Fruit fly (Drosophila melanogaster) whole organism, prepupa: ENCODE results near the gene Mgat4a.

Source experiments
- CG10631 ChIP-seq: fragments of 200-800 bp; sonication (Bioruptor generic); optimal IDR thresholded peaks from 2 replicates; lab custom pipeline; 2016; ENCODE audit warnings: missing biosample characterization, missing genetic modification characterization
- CG10669 ChIP-seq: fragments of 200-800 bp; sonication (Bioruptor generic); optimal IDR thresholded peaks from 3 replicates; lab custom pipeline; 2018; ENCODE audit warnings: missing biosample characterization, mild to moderate bottlenecking, missing genetic modification characterization, moderate library complexity
- CG11294 ChIP-seq: fragments of 200-800 bp; sonication (Bioruptor generic); IDR thresholded peaks from 2 replicates; pipeline ENCODE4 v1.3.6; 2022; ENCODE audit warnings: missing biosample characterization, missing genetic modification characterization
- CG11762 ChIP-seq: fragments of 200-800 bp; sonication (Bioruptor generic); optimal IDR thresholded peaks from 3 replicates; lab custom pipeline; 2016; ENCODE audit warnings: missing biosample characterization, missing genetic modification characterization; ENCODE audit not compliant: insufficient read depth
- CG15336 ChIP-seq: fragments of 200-800 bp; sonication (Bioruptor generic); IDR thresholded peaks from 2 replicates; pipeline ENCODE4 v1.3.6; 2022; ENCODE audit warnings: missing biosample characterization, missing genetic modification characterization
- CG1621 ChIP-seq: fragments of 200-800 bp; sonication (Bioruptor generic); optimal IDR thresholded peaks from 3 replicates; lab custom pipeline; 2018; ENCODE audit warnings: missing biosample characterization, mild to moderate bottlenecking, missing genetic modification characterization
- CG16779 ChIP-seq: fragments of 200-800 bp; sonication (Bioruptor generic); optimal IDR thresholded peaks from 3 replicates; lab custom pipeline; 2017; ENCODE audit warnings: missing biosample characterization, mild to moderate bottlenecking, missing genetic modification characterization
- CG3032 ChIP-seq: fragments of 200-800 bp; optimal IDR thresholded peaks from 2 replicates; lab custom pipeline; 2019; ENCODE audit warnings: missing biosample characterization, mild to moderate bottlenecking, missing genetic modification characterization, moderate library complexity
- CG31627 ChIP-seq: fragments of 200-800 bp; sonication (Bioruptor generic); optimal IDR thresholded peaks from 3 replicates; lab custom pipeline; 2016; ENCODE audit warnings: missing biosample characterization, missing genetic modification characterization
- CG32006 ChIP-seq: fragments of 200-800 bp; sonication (Bioruptor generic); optimal IDR thresholded peaks from 3 replicates; lab custom pipeline; 2017; ENCODE audit warnings: missing biosample characterization, mild to moderate bottlenecking, missing genetic modification characterization
- CG3919 ChIP-seq: fragments of 200-800 bp; sonication (Bioruptor generic); optimal IDR thresholded peaks from 3 replicates; lab custom pipeline; 2016; ENCODE audit warnings: missing biosample characterization, missing genetic modification characterization
- CG4318 ChIP-seq: fragments of 200-800 bp; sonication (Bioruptor generic); optimal IDR thresholded peaks from 3 replicates; lab custom pipeline; 2017; ENCODE audit warnings: missing biosample characterization, mild to moderate bottlenecking, missing genetic modification characterization
- CG6163 ChIP-seq: fragments of 200-800 bp; sonication (Bioruptor generic); IDR thresholded peaks from 3 replicates; pipeline ENCODE4 v1.3.6; 2022; ENCODE audit warnings: missing biosample characterization, missing genetic modification characterization
- CG6276 ChIP-seq: fragments of 200-800 bp; sonication (Bioruptor generic); optimal IDR thresholded peaks from 2 replicates; lab custom pipeline; 2017; ENCODE audit warnings: missing biosample characterization, mild to moderate bottlenecking, missing genetic modification characterization
- CG6854 ChIP-seq: fragments of 200-800 bp; sonication (Bioruptor generic); optimal IDR thresholded peaks from 2 replicates; lab custom pipeline; 2017; ENCODE audit warnings: missing biosample characterization, mild to moderate bottlenecking, missing genetic modification characterization
- CG7368 ChIP-seq: fragments of 200-800 bp; sonication (Bioruptor generic); optimal IDR thresholded peaks from 3 replicates; lab custom pipeline; 2016; ENCODE audit warnings: missing biosample characterization, missing genetic modification characterization
- CG8119 ChIP-seq: fragments of 200-800 bp; sonication (Bioruptor generic); IDR thresholded peaks from 3 replicates; pipeline ENCODE4 v1.3.6; 2022; ENCODE audit warnings: missing biosample characterization, missing genetic modification characterization
- CG8319 ChIP-seq: fragments of 200-800 bp; sonication (Bioruptor generic); optimal IDR thresholded peaks from 3 replicates; lab custom pipeline; 2016; ENCODE audit warnings: missing biosample characterization, missing genetic modification characterization
- CG8632 ChIP-seq: fragments of 200-800 bp; sonication (Bioruptor generic); optimal IDR thresholded peaks from 3 replicates; lab custom pipeline; 2016; ENCODE audit warnings: missing biosample characterization, missing genetic modification characterization
- CG9139 ChIP-seq: fragments of 200-800 bp; sonication (Bioruptor generic); optimal IDR thresholded peaks from 3 replicates; lab custom pipeline; 2017; ENCODE audit warnings: missing biosample characterization, mild to moderate bottlenecking, missing genetic modification characterization
- Eip78C ChIP-seq: fragments of 200-800 bp; sonication (Bioruptor generic); peaks from one replicate; lab custom pipeline; 2016; ENCODE audit warnings: missing biosample characterization, missing genetic modification characterization
- Eip93F ChIP-seq: fragments of 200-800 bp; sonication (Bioruptor generic); optimal IDR thresholded peaks from 2 replicates; lab custom pipeline; 2016; ENCODE audit warnings: missing biosample characterization, mild to moderate bottlenecking, missing genetic modification characterization
- Ets21C ChIP-seq: fragments of 200-800 bp; sonication (Bioruptor generic); optimal IDR thresholded peaks from 3 replicates; lab custom pipeline; 2016; ENCODE audit warnings: missing biosample characterization, missing genetic modification characterization
- Ets96B ChIP-seq: fragments of 200-800 bp; optimal IDR thresholded peaks from 2 replicates; lab custom pipeline; 2019; ENCODE audit warnings: missing biosample characterization, mild to moderate bottlenecking, missing genetic modification characterization, moderate library complexity
- Hr38 ChIP-seq: sonication (Bioruptor generic); optimal IDR thresholded peaks from 2 replicates; lab custom pipeline; 2016; ENCODE audit warnings: missing biosample characterization, missing genetic modification characterization
- Hr4 ChIP-seq: fragments of 200-800 bp; sonication (Bioruptor generic); optimal IDR thresholded peaks from 3 replicates; lab custom pipeline; 2016; ENCODE audit warnings: missing biosample characterization, missing genetic modification characterization
- Met ChIP-seq: fragments of 200-800 bp; sonication (Bioruptor generic); optimal IDR thresholded peaks from 3 replicates; lab custom pipeline; 2016; ENCODE audit warnings: missing biosample characterization, missing genetic modification characterization
- OdsH ChIP-seq: fragments of 200-800 bp; sonication (Bioruptor generic); optimal IDR thresholded peaks from 3 replicates; lab custom pipeline; 2016; ENCODE audit warnings: missing biosample characterization, missing genetic modification characterization
- Smox ChIP-seq: fragments of 200-800 bp; sonication (Bioruptor generic); optimal IDR thresholded peaks from 3 replicates; lab custom pipeline; 2016; ENCODE audit warnings: missing biosample characterization, missing genetic modification characterization
- Sox102F ChIP-seq: fragments of 200-800 bp; sonication (Bioruptor generic); optimal IDR thresholded peaks from 2 replicates; lab custom pipeline; 2016; ENCODE audit warnings: missing biosample characterization, mild to moderate bottlenecking, missing genetic modification characterization
- Sox14 ChIP-seq: fragments of 200-800 bp; sonication (Bioruptor generic); optimal IDR thresholded peaks from 3 replicates; lab custom pipeline; 2016; ENCODE audit warnings: missing biosample characterization, missing genetic modification characterization
- Sox15 ChIP-seq: fragments of 200-800 bp; sonication (Bioruptor generic); optimal IDR thresholded peaks from 3 replicates; lab custom pipeline; 2016; ENCODE audit warnings: missing biosample characterization, missing genetic modification characterization
- acj6 ChIP-seq: fragments of 200-800 bp; sonication (Bioruptor generic); optimal IDR thresholded peaks from 3 replicates; lab custom pipeline; 2016; ENCODE audit warnings: missing biosample characterization, missing genetic modification characterization
- dac ChIP-seq: fragments of 200-800 bp; sonication (Bioruptor generic); optimal IDR thresholded peaks from 2 replicates; lab custom pipeline; 2017; ENCODE audit warnings: missing biosample characterization, mild to moderate bottlenecking, missing genetic modification characterization
- eg ChIP-seq: fragments of 200-800 bp; sonication (Bioruptor generic); IDR thresholded peaks from 3 replicates; pipeline ENCODE4 v1.3.6; 2022; ENCODE audit warnings: missing biosample characterization, missing genetic modification characterization
- fd59A ChIP-seq: fragments of 200-800 bp; sonication (Bioruptor generic); optimal IDR thresholded peaks from 2 replicates; lab custom pipeline; 2017; ENCODE audit warnings: missing biosample characterization, mild to moderate bottlenecking, missing genetic modification characterization, missing genetic modification reagents
- fd85E ChIP-seq: fragments of 200-800 bp; sonication (Bioruptor generic); optimal IDR thresholded peaks from 3 replicates; lab custom pipeline; 2016; ENCODE audit warnings: missing biosample characterization, missing genetic modification characterization
- fkh ChIP-seq: fragments of 200-800 bp; sonication (Bioruptor generic); optimal IDR thresholded peaks from 3 replicates; lab custom pipeline; 2017; ENCODE audit warnings: missing biosample characterization, mild to moderate bottlenecking, missing genetic modification characterization, moderate library complexity
- pdm3 ChIP-seq: fragments of 200-800 bp; sonication (Bioruptor generic); optimal IDR thresholded peaks from 3 replicates; lab custom pipeline; 2016; ENCODE audit warnings: missing biosample characterization, missing genetic modification characterization
- salr ChIP-seq, 2 experiments: fragments of 200-800 bp; sonication (Bioruptor generic); optimal IDR thresholded peaks; 3 replicates each; lab custom pipeline; 2016 to 2018; ENCODE audit warnings: missing biosample characterization in 2 of 2, missing genetic modification characterization in 2 of 2, mild to moderate bottlenecking in 1 of 2
- ss ChIP-seq, 2 experiments: fragments of 200-800 bp; sonication (Bioruptor generic); optimal IDR thresholded peaks; 2 replicates in 1 of 2; 3 replicates in 1 of 2; lab custom pipeline; 2017 to 2018; ENCODE audit warnings: mild to moderate bottlenecking in 2 of 2, missing biosample characterization in 2 of 2, missing genetic modification characterization in 2 of 2, moderate library complexity in 1 of 2
- svp ChIP-seq: fragments of 200-800 bp; sonication (Bioruptor generic); peaks from one replicate; lab custom pipeline; 2016; ENCODE audit warnings: missing biosample characterization, missing genetic modification characterization
- topi ChIP-seq: fragments of 200-800 bp; sonication (Bioruptor generic); optimal IDR thresholded peaks from 3 replicates; lab custom pipeline; 2016; ENCODE audit warnings: missing biosample characterization, missing genetic modification characterization
- vri ChIP-seq: fragments of 200-800 bp; sonication (Bioruptor generic); optimal IDR thresholded peaks from 3 replicates; lab custom pipeline; 2016; ENCODE audit warnings: missing biosample characterization, mild to moderate bottlenecking, missing genetic modification characterization

The Mgat4a gene

DNA sequence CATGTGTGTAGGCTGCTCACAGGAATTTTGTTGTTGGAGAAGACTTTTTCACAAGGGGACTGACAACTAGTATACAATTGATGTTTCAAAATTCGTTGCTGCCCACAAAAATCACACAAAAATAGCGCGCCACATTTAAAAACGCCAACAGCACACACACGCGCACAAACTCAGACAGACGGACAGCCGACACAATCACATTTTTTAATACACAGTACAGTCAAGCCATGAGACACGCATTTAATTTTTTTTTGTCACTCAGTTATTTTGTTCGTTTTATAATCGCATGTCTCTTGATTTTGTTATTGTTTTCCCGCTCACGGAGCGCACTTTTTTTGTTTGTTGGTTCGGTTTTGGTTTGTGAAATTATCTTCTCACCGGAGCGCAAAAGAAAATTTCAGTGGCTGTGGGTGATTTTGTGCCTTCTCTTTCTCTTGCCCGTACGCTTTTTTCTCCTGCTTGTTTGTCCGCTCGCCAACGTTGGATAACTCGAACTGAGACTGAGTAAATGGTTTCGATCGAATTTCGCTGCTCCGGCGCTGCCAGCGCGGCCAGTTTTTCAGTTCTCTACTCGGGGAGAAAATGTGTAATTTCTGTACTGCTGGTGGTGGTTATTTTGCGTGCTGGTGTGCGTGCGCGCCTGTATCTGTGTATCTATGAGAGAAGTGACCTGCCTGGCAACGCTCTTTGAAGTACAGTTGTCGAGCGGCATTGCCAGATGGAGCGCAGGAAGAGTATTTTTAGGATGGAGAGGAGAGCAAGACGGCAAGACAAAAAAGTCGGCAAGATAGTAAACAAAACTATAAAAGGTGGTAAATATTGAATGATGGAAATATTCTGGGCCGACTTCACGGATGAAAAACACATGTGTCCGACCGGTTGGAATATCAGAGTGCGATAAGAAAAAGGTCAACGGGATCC lies 4.1 kb upstream of the Mgat4a start, which contains the start of gene CG42507 (continued):
- TF ChIP-seq fd59A (GFP tag; lab: Kevin White, UChicago): no peak
- TF ChIP-seq CG15336: peak; percentile 20; the same call in 1 of the 2 replicates
- TF ChIP-seq CG11762 (GFP tag; lab: Kevin White, UChicago): no peak

DNA sequence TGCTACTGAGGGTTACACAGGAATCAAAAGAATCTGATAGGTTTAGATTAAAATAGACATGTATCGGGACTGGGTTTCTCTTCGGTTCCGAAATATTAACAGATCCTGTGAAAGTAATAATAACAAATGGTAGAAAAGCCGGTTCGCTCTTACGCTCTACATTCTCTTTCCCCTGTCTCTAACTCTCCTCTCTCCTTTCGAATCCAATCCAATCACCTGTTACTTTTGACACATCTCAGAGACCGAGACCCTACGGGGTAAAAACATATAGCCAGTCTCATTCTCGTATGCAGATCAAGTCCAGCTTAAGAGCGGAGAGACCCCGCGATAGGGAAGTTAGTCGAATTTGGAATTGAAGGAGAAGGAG lies 3.1 kb upstream of the Mgat4a start:
- TF ChIP-seq eg (GFP tag; lab: Robert Waterston, UW): no peak
- no peak for TF ChIP-seq CG3919 (GFP tag; lab: Kevin White, UChicago)
- TF ChIP-seq CG8319: no peak
- no peak for TF ChIP-seq fd59A (GFP tag; lab: Kevin White, UChicago)
- TF ChIP-seq CG8632 (GFP tag; lab: Kevin White, UChicago): no peak
- no peak for TF ChIP-seq CG10631 (GFP tag; lab: Kevin White, UChicago)
- no peak for TF ChIP-seq Eip78C (GFP tag; lab: Kevin White, UChicago)

DNA sequence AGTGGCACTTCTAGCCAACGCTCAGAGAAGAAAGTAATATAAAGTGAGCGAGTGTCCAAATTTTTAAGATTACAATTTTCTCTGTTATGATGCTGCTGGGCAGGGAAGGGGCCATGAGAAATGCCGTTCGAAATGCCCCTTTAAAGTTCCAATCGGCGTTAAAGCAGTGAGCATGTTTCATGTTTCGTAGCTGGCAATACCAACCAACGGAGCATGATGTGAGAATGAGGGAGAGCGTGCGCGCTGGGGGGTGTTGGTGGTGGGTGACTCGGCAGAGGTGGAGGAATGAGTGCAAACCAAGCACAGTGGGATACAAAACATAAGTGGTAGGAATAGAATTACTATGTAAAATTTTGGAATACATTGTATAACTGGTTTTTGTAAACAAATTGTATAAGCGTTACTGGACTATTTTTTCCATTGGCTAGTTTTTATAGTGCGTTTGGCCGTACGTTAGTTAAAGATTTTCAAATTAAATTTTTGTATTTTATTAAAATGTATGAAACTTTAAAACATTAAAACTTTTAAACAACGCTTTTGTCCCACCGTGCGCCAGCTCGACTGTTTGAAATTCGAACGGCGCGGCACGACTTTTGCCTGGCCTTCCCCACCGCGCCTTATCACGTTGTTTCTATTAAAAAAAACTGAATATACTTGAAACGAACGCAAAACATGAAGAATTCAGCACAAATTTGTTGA lies 2.6 kb upstream of the Mgat4a start:
- peak; percentile 99 for TF ChIP-seq CG10669 (GFP tag; lab: Kevin White, UChicago)
- TF ChIP-seq CG6854 (GFP tag; lab: Kevin White, UChicago): peak; percentile 99
- peak; percentile 100 for TF ChIP-seq Hr4 (GFP tag; lab: Kevin White, UChicago)
- TF ChIP-seq svp: peak; percentile 100
- TF ChIP-seq Ets21C: peak; percentile 99
- TF ChIP-seq CG9139 (GFP tag; lab: Kevin White, UChicago): peak; percentile 99
- peak; percentile 99 for TF ChIP-seq fkh (GFP tag; lab: Kevin White, UChicago)
- peak; percentile 99 for TF ChIP-seq Met
- TF ChIP-seq CG31627 (GFP tag; lab: Kevin White, UChicago): peak; percentile 99
- TF ChIP-seq CG6163 (GFP tag; lab: Robert Waterston, UW): peak; percentile 99
- TF ChIP-seq pdm3 (GFP tag; lab: Kevin White, UChicago): peak; percentile 100
- TF ChIP-seq Sox15 (GFP tag; lab: Kevin White, UChicago): peak; percentile 99
- TF ChIP-seq CG8119 (GFP tag; lab: Robert Waterston, UW): peak; percentile 100
- peak; percentile 99 for TF ChIP-seq Eip93F (GFP tag; lab: Kevin White, UChicago)
- peak; percentile 100 for TF ChIP-seq CG3032
- peak; percentile 100 for TF ChIP-seq CG32006 (GFP tag; lab: Kevin White, UChicago)
- TF ChIP-seq CG11294: peak; percentile 100
- peak; percentile 99 for TF ChIP-seq fd59A (GFP tag; lab: Kevin White, UChicago)
- peak; percentile 99 for TF ChIP-seq CG1621 (tag; lab: Kevin White, UChicago)
- peak; percentile 99 for TF ChIP-seq Smox (GFP tag; lab: Kevin White, UChicago)
- peak; percentile 100 for TF ChIP-seq Ets96B (tag; lab: Kevin White, UChicago)
- TF ChIP-seq CG16779: peak; percentile 99
- TF ChIP-seq CG8632 (GFP tag; lab: Kevin White, UChicago): peak; percentile 99
- TF ChIP-seq acj6 (GFP tag; lab: Kevin White, UChicago): peak; percentile 100
- peak; percentile 100 for TF ChIP-seq Sox14 (GFP tag; lab: Kevin White, UChicago)
- peak; percentile 98 to 100 for TF ChIP-seq salr (GFP tag; optimal IDR thresholded peaks at IDR 0.05; lab: Kevin White, UChicago)
- TF ChIP-seq CG6276 (GFP tag; lab: Kevin White, UChicago): peak; percentile 100
- TF ChIP-seq OdsH (GFP tag; lab: Kevin White, UChicago): peak; percentile 100
- TF ChIP-seq CG3919 (GFP tag; lab: Kevin White, UChicago): peak; percentile 100
- TF ChIP-seq fd85E: peak; percentile 98
- TF ChIP-seq eg (GFP tag; lab: Robert Waterston, UW): peak; percentile 100
- TF ChIP-seq dac: peak; percentile 100
- peak; percentile 84 for TF ChIP-seq Hr38 (GFP tag; lab: Kevin White, UChicago)
- TF ChIP-seq topi (GFP tag; lab: Kevin White, UChicago): peak; percentile 99
- peak; percentile 100 for TF ChIP-seq CG4318 (GFP tag; lab: Kevin White, UChicago)
- peak; percentile 99 for TF ChIP-seq CG7368 (GFP tag; lab: Kevin White, UChicago)
- peak; percentile 99 to 100 for TF ChIP-seq ss (GFP tag; optimal IDR thresholded peaks at IDR 0.05; lab: Kevin White, UChicago)
- peak; percentile 99 for TF ChIP-seq Sox102F (GFP tag; lab: Kevin White, UChicago)
- TF ChIP-seq vri (GFP tag; lab: Kevin White, UChicago): peak; percentile 98
